Worm (Caenorhabditis elegans) whole organism, young adult: ENCODE measurements around the gene lin-9.

Experiments used
- B0019.2 ChIP-seq: fragments of 200-800 bp; sonication (Bioruptor generic); conservative IDR thresholded peaks from 2 replicates; pipeline ENCODE4 v1.3.6; 2022; ENCODE audit warnings: missing genetic modification reagents, missing genetic modification characterization, missing compliant biosample characterization
- C17E4.6 ChIP-seq: fragments of 200-800 bp; sonication (Bioruptor generic); IDR thresholded peaks from 2 replicates; pipeline ENCODE4 v1.3.6; 2022; ENCODE audit warnings: missing genetic modification reagents, missing genetic modification characterization, missing compliant biosample characterization
- D2030.7 ChIP-seq: fragments of 200-800 bp; sonication (Bioruptor generic); IDR thresholded peaks from 2 replicates; pipeline ENCODE4 v1.3.6; 2022; ENCODE audit warnings: missing genetic modification reagents, missing genetic modification characterization, missing compliant biosample characterization
- F33H1.4 ChIP-seq: fragments of 200-800 bp; sonication (Bioruptor generic); IDR thresholded peaks from 2 replicates; pipeline ENCODE4 v1.3.6; 2022; ENCODE audit warnings: missing genetic modification reagents, missing genetic modification characterization, missing compliant biosample characterization
- F52B5.7 ChIP-seq: sonication (generic microtip); optimal IDR thresholded peaks from 2 replicates; lab custom pipeline; 2016; ENCODE audit warnings: mild to moderate bottlenecking, missing genetic modification characterization, missing compliant biosample characterization
- K12H6.12 ChIP-seq: fragments of 200-800 bp; sonication (Bioruptor generic); optimal IDR thresholded peaks from 2 replicates; lab custom pipeline; 2018; ENCODE audit warnings: mild to moderate bottlenecking, missing genetic modification characterization, missing compliant biosample characterization
- Y79H2A.3 ChIP-seq: fragments of 200-800 bp; sonication (Bioruptor generic); conservative IDR thresholded peaks from 2 replicates; pipeline ENCODE4 v1.3.6; 2022; ENCODE audit warnings: missing genetic modification reagents, missing genetic modification characterization, missing compliant biosample characterization
- ZK185.1 ChIP-seq: sonication (generic microtip); optimal IDR thresholded peaks from 2 replicates; lab custom pipeline; 2016; ENCODE audit warnings: mild to moderate bottlenecking, missing genetic modification characterization, missing compliant biosample characterization; ENCODE audit not compliant: poor library complexity, severe bottlenecking
- bed-2 ChIP-seq: fragments of 200-800 bp; sonication (Bioruptor generic); IDR thresholded peaks from 2 replicates; pipeline ENCODE4 v1.3.6; 2022; ENCODE audit warnings: missing genetic modification reagents, missing genetic modification characterization, missing compliant biosample characterization
- ccch-3 ChIP-seq: fragments of 200-800 bp; sonication (Bioruptor generic); optimal IDR thresholded peaks from 2 replicates; lab custom pipeline; 2018; ENCODE audit warnings: mild to moderate bottlenecking, missing genetic modification characterization, missing compliant biosample characterization
- cebp-1 ChIP-seq, 2 experiments: fragments of 200-800 bp in 1 of 2; sonication (Bioruptor generic) in 1 of 2; sonication (generic microtip) in 1 of 2; IDR thresholded peaks in 1 of 2; optimal IDR thresholded peaks in 1 of 2; 2 replicates each; pipeline versions ENCODE4 v1.3.6 to Lab custom; 2017 to 2022; ENCODE audit warnings: missing compliant biosample characterization in 2 of 2, missing genetic modification characterization in 2 of 2, mild to moderate bottlenecking in 1 of 2, missing genetic modification reagents in 1 of 2, moderate library complexity in 1 of 2
- ceh-100 ChIP-seq: fragments of 200-800 bp; sonication (Bioruptor generic); IDR thresholded peaks from 2 replicates; pipeline ENCODE4 v1.3.6; 2022; ENCODE audit warnings: missing genetic modification reagents, missing genetic modification characterization, missing compliant biosample characterization
- dox-1 ChIP-seq: fragments of 200-800 bp; sonication (Bioruptor generic); IDR thresholded peaks from 2 replicates; pipeline ENCODE4 v1.3.6; 2022; ENCODE audit warnings: missing genetic modification reagents, missing genetic modification characterization, missing compliant biosample characterization
- efl-1 ChIP-seq: fragments of 150-350 bp; optimal IDR thresholded peaks from 2 replicates; lab custom pipeline; 2014; ENCODE audit warnings: missing biosample characterization, missing genetic modification reagents, missing genetic modification characterization
- ekl-4 ChIP-seq: fragments of 200-800 bp; sonication (Bioruptor generic); IDR thresholded peaks from 2 replicates; pipeline ENCODE4 v1.3.6; 2022; ENCODE audit warnings: missing genetic modification reagents, missing genetic modification characterization, missing compliant biosample characterization
- ets-4 ChIP-seq: fragments of 200-800 bp; sonication (Bioruptor generic); optimal IDR thresholded peaks from 2 replicates; lab custom pipeline; 2018; ENCODE audit warnings: mild to moderate bottlenecking, missing genetic modification characterization, missing compliant biosample characterization
- hmg-1.2 ChIP-seq: fragments of 200-800 bp; sonication (Bioruptor generic); IDR thresholded peaks from 2 replicates; pipeline ENCODE4 v1.3.6; 2022; ENCODE audit warnings: missing genetic modification reagents, missing genetic modification characterization, missing compliant biosample characterization
- let-526 ChIP-seq: fragments of 200-800 bp; sonication (Bioruptor generic); IDR thresholded peaks from 2 replicates; pipeline ENCODE4 v1.3.6; 2022; ENCODE audit warnings: missing genetic modification reagents, missing genetic modification characterization, missing compliant biosample characterization
- let-607 ChIP-seq, 2 experiments: fragments of 200-800 bp in 1 of 2; sonication (Bioruptor generic) in 1 of 2; sonication (generic microtip) in 1 of 2; optimal IDR thresholded peaks; 2 replicates each; lab custom pipeline; 2016 to 2018; ENCODE audit warnings: mild to moderate bottlenecking in 2 of 2, missing compliant biosample characterization in 2 of 2, missing genetic modification characterization in 2 of 2, moderate library complexity in 2 of 2, missing genotype in 1 of 2
- lsy-27 ChIP-seq: sonication (generic microtip); optimal IDR thresholded peaks from 2 replicates; lab custom pipeline; 2017; ENCODE audit warnings: missing genetic modification characterization, mild to moderate bottlenecking, missing compliant biosample characterization, antibody characterized with exemption, missing genotype, borderline replicate concordance; ENCODE audit not compliant: insufficient read depth
- madf-10 ChIP-seq: sonication (generic microtip); optimal IDR thresholded peaks from 2 replicates; lab custom pipeline; 2016; ENCODE audit warnings: mild to moderate bottlenecking, missing genetic modification characterization, missing compliant biosample characterization
- madf-3 ChIP-seq: fragments of 200-800 bp; sonication (Bioruptor generic); IDR thresholded peaks from 2 replicates; pipeline ENCODE4 v1.3.6; 2022; ENCODE audit warnings: missing genetic modification reagents, missing genetic modification characterization, missing compliant biosample characterization
- madf-8 ChIP-seq: fragments of 200-800 bp; sonication (Bioruptor generic); conservative IDR thresholded peaks from 2 replicates; pipeline ENCODE4 v1.3.6; 2022; ENCODE audit warnings: missing genetic modification reagents, missing genetic modification characterization, missing compliant biosample characterization
- nfya-2 ChIP-seq: fragments of 200-800 bp; sonication (Bioruptor generic); IDR thresholded peaks from 2 replicates; pipeline ENCODE4 v1.3.6; 2022; ENCODE audit warnings: missing genetic modification reagents, missing genetic modification characterization, missing compliant biosample characterization
- nhr-120 ChIP-seq: fragments of 200-800 bp; sonication (Bioruptor generic); IDR thresholded peaks from 2 replicates; pipeline ENCODE4 v1.3.6; 2022; ENCODE audit warnings: missing genetic modification characterization, missing compliant biosample characterization
- nhr-179 ChIP-seq: sonication (generic microtip); optimal IDR thresholded peaks from 2 replicates; lab custom pipeline; 2016; ENCODE audit warnings: mild to moderate bottlenecking, missing genetic modification characterization, missing compliant biosample characterization
- nhr-90 ChIP-seq: sonication (generic microtip); optimal IDR thresholded peaks from 2 replicates; lab custom pipeline; 2016; ENCODE audit warnings: missing genotype, mild to moderate bottlenecking, missing genetic modification characterization, missing compliant biosample characterization
- pbrm-1 ChIP-seq: fragments of 200-800 bp; sonication (Bioruptor generic); IDR thresholded peaks from 2 replicates; pipeline ENCODE4 v1.3.6; 2022; ENCODE audit warnings: missing genetic modification reagents, missing genetic modification characterization, missing compliant biosample characterization
- rpc-1 ChIP-seq, 2 experiments: fragments of 150-350 bp in 1 of 2; sonication (generic microtip) in 1 of 2; optimal IDR thresholded peaks; 2 replicates each; lab custom pipeline; 2014 to 2018; ENCODE audit warnings: missing biosample characterization in 1 of 2, missing genetic modification characterization in 1 of 2, missing genetic modification reagents in 1 of 2, missing genotype in 1 of 2
- sdz-38 ChIP-seq: sonication (generic microtip); optimal IDR thresholded peaks from 2 replicates; lab custom pipeline; 2016; ENCODE audit warnings: missing genotype, missing genetic modification characterization, missing compliant biosample characterization
- sea-2 ChIP-seq: fragments of 200-800 bp; sonication (Bioruptor generic); IDR thresholded peaks from 2 replicates; pipeline ENCODE4 v1.3.6; 2022; ENCODE audit warnings: missing genetic modification characterization, missing compliant biosample characterization
- snpc-1.3 ChIP-seq: sonication (generic microtip); optimal IDR thresholded peaks from 2 replicates; lab custom pipeline; 2017; ENCODE audit warnings: missing genetic modification characterization, mild to moderate bottlenecking, missing compliant biosample characterization, antibody characterized with exemption, moderate library complexity, missing genotype, missing genetic modification reagents; ENCODE audit not compliant: insufficient read depth
- sptf-2 ChIP-seq: fragments of 200-800 bp; sonication (Bioruptor generic); optimal IDR thresholded peaks from 2 replicates; lab custom pipeline; 2018; ENCODE audit warnings: mild to moderate bottlenecking, missing genetic modification characterization, missing compliant biosample characterization
- unc-130 ChIP-seq: sonication (generic microtip); optimal IDR thresholded peaks from 2 replicates; lab custom pipeline; 2016; ENCODE audit warnings: missing genetic modification reagents, missing genetic modification characterization, missing compliant biosample characterization
- zfh-2 ChIP-seq: fragments of 200-800 bp; sonication (Bioruptor generic); conservative IDR thresholded peaks from 2 replicates; pipeline ENCODE4 v1.3.6; 2022; ENCODE audit warnings: missing genetic modification reagents, missing genetic modification characterization, missing compliant biosample characterization
- ztf-22 ChIP-seq: fragments of 200-800 bp; sonication (Bioruptor generic); optimal IDR thresholded peaks from 2 replicates; lab custom pipeline; 2018; ENCODE audit warnings: mild to moderate bottlenecking, missing genetic modification characterization, moderate library complexity, missing compliant biosample characterization

The lin-9 gene

DNA sequence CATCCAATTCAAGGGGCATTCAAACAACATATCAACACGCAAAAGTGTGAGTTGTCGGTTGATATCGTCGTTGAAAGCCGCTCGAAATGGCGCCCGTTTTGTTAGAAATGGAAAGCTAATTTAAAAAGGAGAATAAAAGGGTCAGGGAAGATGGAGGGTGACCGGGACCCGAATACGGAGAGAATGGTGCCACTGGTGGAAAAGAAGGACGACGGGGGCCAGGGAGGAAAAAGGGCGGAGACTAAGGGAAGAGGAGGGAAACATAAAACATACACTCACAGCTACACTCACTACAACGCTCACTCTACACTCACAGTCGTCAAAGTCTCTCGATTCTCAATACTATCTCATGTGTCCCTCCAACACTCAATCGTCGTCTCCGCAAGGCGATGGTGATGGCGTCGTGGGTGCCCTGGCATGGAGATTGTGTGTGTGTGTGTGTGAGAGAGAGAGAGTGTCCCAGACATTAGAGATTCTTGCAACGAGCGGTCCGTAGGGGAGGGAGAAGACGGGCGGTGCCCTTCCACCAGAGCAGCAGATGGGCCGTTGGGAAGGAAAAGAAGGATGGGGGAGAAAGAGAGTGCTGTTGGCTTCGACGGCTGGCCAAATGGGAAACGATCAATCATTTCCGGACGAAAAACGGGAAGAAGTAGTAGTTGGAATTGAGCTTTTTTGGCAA, 29.8 kb downstream of the lin-9 start (continued):
- no peak for TF ChIP-seq nhr-179
- TF ChIP-seq nhr-120, result no peak
- TF ChIP-seq let-526, result no peak
- peak; percentile 32 for TF ChIP-seq madf-10 (tag; lab: Kevin White, UChicago)
- TF ChIP-seq C17E4.6 (GFP tag; lab: Robert Waterston, UW), result no peak
- TF ChIP-seq ztf-22 (GFP tag; lab: Kevin White, UChicago), result no peak
- TF ChIP-seq ets-4 (GFP tag; lab: Kevin White, UChicago), result no peak
- TF ChIP-seq cebp-1 (GFP tag; IDR thresholded peaks at IDR 0.05; lab: Robert Waterston, UW), result no peak
- peak; percentile 71 for TF ChIP-seq cebp-1 (tag; optimal IDR thresholded peaks at IDR 0.05; lab: Kevin White, UChicago)
- no peak for TF ChIP-seq ccch-3 (GFP tag; lab: Kevin White, UChicago)
- peak; percentile 61; the same call in 1 of the 2 replicates for TF ChIP-seq dox-1 (GFP tag; lab: Robert Waterston, UW)
- no peak for TF ChIP-seq Y79H2A.3
- TF ChIP-seq bed-2 (GFP tag; lab: Robert Waterston, UW), result no peak
- no peak for TF ChIP-seq nhr-90
- TF ChIP-seq pbrm-1 (GFP tag; lab: Robert Waterston, UW), result 0 out of 2 replicates have a peak, but pooled peaks have one; percentile 33
- no peak for TF ChIP-seq madf-8
- no peak for TF ChIP-seq snpc-1.3 (tag; lab: Kevin White, UChicago)
- TF ChIP-seq nfya-2, result no peak
- peak; percentile 68 for TF ChIP-seq ZK185.1
- peak; percentile 91 for TF ChIP-seq hmg-1.2 (GFP tag; lab: Robert Waterston, UW)
- TF ChIP-seq D2030.7 (GFP tag; lab: Robert Waterston, UW), result no peak
- no peak for TF ChIP-seq lsy-27 (tag; lab: Kevin White, UChicago)
- TF ChIP-seq sea-2 (GFP tag; lab: Robert Waterston, UW), result no peak
- no peak for TF ChIP-seq madf-3 (GFP tag; lab: Robert Waterston, UW)
- TF ChIP-seq let-607 (tag; optimal IDR thresholded peaks at IDR 0.05; lab: Kevin White, UChicago), result no peak
- no peak for TF ChIP-seq unc-130 (GFP tag; lab: Kevin White, UChicago)

DNA sequence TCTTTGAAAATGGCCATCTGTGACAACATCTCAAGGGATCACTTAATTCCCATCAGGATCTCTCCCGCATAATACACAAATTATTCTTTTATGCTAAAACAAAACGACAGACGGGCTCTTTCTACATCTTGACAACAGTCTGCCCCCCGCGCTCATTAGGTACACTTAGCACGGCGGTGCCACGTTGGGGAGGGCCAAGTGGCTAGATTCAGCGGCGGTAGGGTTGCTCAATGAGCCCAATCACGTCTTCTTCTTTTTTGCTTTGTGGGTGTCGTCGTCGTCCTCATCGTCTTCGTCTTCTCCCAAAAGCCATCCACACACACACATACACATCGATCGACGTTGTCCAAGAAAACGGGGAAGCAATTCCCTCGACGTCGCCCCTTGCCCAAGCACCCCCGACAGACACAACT, 30.9 kb downstream of the lin-9 start:
- TF ChIP-seq efl-1, result no peak
- TF ChIP-seq F33H1.4 (GFP tag; lab: Robert Waterston, UW), result no peak
- no peak for TF ChIP-seq sptf-2 (GFP tag; lab: Kevin White, UChicago)
- TF ChIP-seq K12H6.12 (tag; lab: Kevin White, UChicago), result peak; percentile 1
- no peak for TF ChIP-seq rpc-1 (optimal IDR thresholded peaks at IDR 0.05; lab: Kevin White, UChicago)
- no peak for TF ChIP-seq rpc-1 (tag; optimal IDR thresholded peaks at IDR 0.05; lab: Kevin White, UChicago)
- no peak for TF ChIP-seq B0019.2 (GFP tag; lab: Robert Waterston, UW)
- TF ChIP-seq dox-1 (GFP tag; lab: Robert Waterston, UW), result peak; percentile 18; the same call in 1 of the 2 replicates
- peak; percentile 25 for TF ChIP-seq F52B5.7 (tag; lab: Kevin White, UChicago)
- no peak for TF ChIP-seq ekl-4 (GFP tag; lab: Robert Waterston, UW)
- TF ChIP-seq C17E4.6 (GFP tag; lab: Robert Waterston, UW), result no peak
- no peak for TF ChIP-seq ceh-100 (GFP tag; lab: Robert Waterston, UW)
- TF ChIP-seq sdz-38 (tag; lab: Kevin White, UChicago), result no peak
- no peak for TF ChIP-seq madf-3 (GFP tag; lab: Robert Waterston, UW)
- peak; percentile 79 for TF ChIP-seq zfh-2 (GFP tag; lab: Robert Waterston, UW)
